Fruit fly (Drosophila melanogaster): ENCODE measurements around the gene CG34267.

- no peak for TF ChIP-seq EcR (GFP tag; optimal IDR thresholded peaks at IDR 0.05)
- TF ChIP-seq usp (GFP tag; optimal IDR thresholded peaks at IDR 0.05), result no peak
Observed at dm6 chr3L:473064-473463, 27.2 kb downstream of the CG34267 start.
